Worm (Caenorhabditis elegans) whole organism, L1 larva: ENCODE results near the gene symk-1.
"Not testable (repeated sequence)": the region's sequence is repeated elsewhere in the genome, so short reads cannot be mapped to it uniquely, and the experiment has no call there.

Source experiments
- ama-1 ChIP-seq: fragments of 150-350 bp; optimal IDR thresholded peaks from 2 replicates; lab custom pipeline; 2014
- ceh-82 ChIP-seq, 3 experiments: fragments of 150-350 bp in 1 of 3; sonication (generic microtip) in 2 of 3; optimal IDR thresholded peaks; 2 replicates each; lab custom pipeline; 2014 to 2017; ENCODE audit warnings: missing biosample characterization in 3 of 3, missing genetic modification characterization in 3 of 3
- nhr-28 ChIP-seq: fragments of 150-350 bp; optimal IDR thresholded peaks from 2 replicates; lab custom pipeline; 2014; ENCODE audit warnings: missing biosample characterization, missing genetic modification characterization
- nhr-77 ChIP-seq: fragments of 150-350 bp; optimal IDR thresholded peaks from 2 replicates; lab custom pipeline; 2014; ENCODE audit warnings: missing biosample characterization, missing genetic modification characterization
- nhr-84 ChIP-seq: sonication (generic microtip); optimal IDR thresholded peaks from 2 replicates; lab custom pipeline; 2017; ENCODE audit warnings: missing biosample characterization, missing genetic modification characterization
- pqm-1 ChIP-seq: sonication (generic microtip); optimal IDR thresholded peaks from 3 replicates; lab custom pipeline; 2017; ENCODE audit warnings: missing biosample characterization, missing genetic modification characterization
- swsn-7 ChIP-seq: sonication (generic microtip); optimal IDR thresholded peaks from 2 replicates; lab custom pipeline; 2016; ENCODE audit warnings: missing genetic modification characterization, missing compliant biosample characterization

DNA sequence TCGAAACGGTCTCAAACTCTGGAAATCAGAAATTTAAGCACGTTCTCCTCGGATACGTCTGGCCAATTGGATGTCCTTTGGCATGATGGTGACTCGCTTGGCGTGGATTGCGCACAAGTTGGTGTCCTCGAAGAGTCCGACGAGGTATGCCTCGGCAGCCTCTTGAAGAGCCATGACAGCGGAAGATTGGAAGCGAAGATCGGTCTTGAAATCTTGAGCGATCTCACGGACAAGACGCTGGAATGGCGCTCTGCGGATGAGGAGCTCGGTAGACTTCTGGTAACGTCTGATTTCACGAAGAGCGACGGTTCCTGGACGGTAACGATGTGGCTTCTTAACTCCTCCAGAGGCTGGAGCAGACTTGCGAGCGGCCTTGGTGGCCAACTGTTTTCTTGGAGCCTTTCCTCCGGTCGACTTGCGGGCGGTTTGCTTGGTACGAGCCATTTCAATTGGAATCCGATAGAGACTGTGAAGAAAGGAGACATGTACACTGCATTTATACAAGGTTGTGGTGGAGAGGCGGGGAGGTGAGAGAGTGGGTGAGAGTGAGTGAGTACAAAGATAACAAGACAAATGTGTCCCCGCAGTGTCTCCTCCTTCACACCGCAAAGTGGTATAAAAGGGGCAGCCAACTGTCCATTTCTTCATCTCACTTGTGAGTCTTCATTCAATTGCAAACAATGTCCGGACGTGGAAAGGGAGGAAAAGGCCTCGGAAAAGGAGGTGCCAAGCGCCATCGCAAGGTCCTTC lies 35.4 kb upstream of the symk-1 start, which contains the start of the genes his-6 and his-5:
- TF ChIP-seq ama-1 (lab: Kevin White, UChicago); nhr-77 (tag; lab: Kevin White, UChicago); nhr-28; nhr-84; pqm-1; ceh-82 (tag; optimal IDR thresholded peaks at IDR 0.05; lab: Kevin White, UChicago): not testable (repeated sequence)
- peak; percentile 62 for TF ChIP-seq swsn-7 (tag; lab: Kevin White, UChicago)
